Worm (Caenorhabditis elegans): ENCODE measurements around the gene F18C5.5.

ce11 chrII:6582758-6583157, 16.2 kb upstream of the F18C5.5 start, which contains the start of gene C56C10.4:
- no peak for TF ChIP-seq flt-1 (GFP tag; IDR thresholded peaks at IDR 0.05)
- no peak for TF ChIP-seq cog-1 (tag; optimal IDR thresholded peaks at IDR 0.05)
- TF ChIP-seq ztf-29 (GFP tag; IDR thresholded peaks at IDR 0.05), result no peak

All from whole organism, midembryonic.